Fruit fly (Drosophila melanogaster): ENCODE results near the gene RpL17.
A peak's percentile ranks its signal among the peaks of the same experiment; 100 is the strongest.

The RpL17 gene

DNA sequence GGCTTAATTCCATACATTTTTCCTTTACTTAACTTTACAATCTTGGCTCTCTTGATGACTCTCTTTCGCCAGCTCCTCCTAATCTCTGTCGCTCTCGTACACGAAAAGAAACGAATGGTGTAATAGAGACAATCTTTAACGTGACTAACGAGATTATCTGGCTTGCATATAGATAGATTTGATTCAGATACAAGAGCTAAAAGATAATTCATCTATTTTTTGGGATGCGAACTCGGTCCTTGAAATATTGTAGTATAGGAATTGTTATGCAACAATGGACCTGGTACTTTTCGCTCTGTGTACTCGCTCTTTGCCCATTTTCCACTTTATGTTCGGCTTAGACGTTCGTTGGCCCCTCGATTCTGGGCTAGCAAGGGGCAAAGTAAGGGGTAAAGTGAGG lies 32.7 kb downstream of the RpL17 start (continued):
- peak; percentile 70 for TF ChIP-seq CG13296 (GFP tag; optimal IDR thresholded peaks at IDR 0.05)
- peak; percentile 87 for TF ChIP-seq PHDP (tag; optimal IDR thresholded peaks at IDR 0.05)
- TF ChIP-seq CG2129 (GFP tag; IDR thresholded peaks at IDR 0.05; ENCODE audit: partially characterized antibody): no peak
- TF ChIP-seq CG10959 (GFP tag; IDR thresholded peaks at IDR 0.05): no peak
- TF ChIP-seq CG13424 (tag; optimal IDR thresholded peaks at IDR 0.05): peak; percentile 79
- peak; percentile 67 for TF ChIP-seq B-H1 (GFP tag; IDR thresholded peaks at IDR 0.05)
- TF ChIP-seq Dip2 (GFP tag; IDR thresholded peaks at IDR 0.05): no peak
- TF ChIP-seq CG4707 (GFP tag; optimal IDR thresholded peaks at IDR 0.05): peak; percentile 65
- TF ChIP-seq Pdp1 (GFP tag; optimal IDR thresholded peaks at IDR 0.05): peak; percentile 76 to 93
- TF ChIP-seq en (GFP tag; optimal IDR thresholded peaks at IDR 0.05): peak; percentile 49
- TF ChIP-seq CG1024 (GFP tag; IDR thresholded peaks at IDR 0.05): peak; percentile 34; the same call in 1 of the 2 replicates
- TF ChIP-seq Dip3 (GFP tag; optimal IDR thresholded peaks at IDR 0.05): peak; percentile 66
- TF ChIP-seq ind (GFP tag; optimal IDR thresholded peaks at IDR 0.05): peak; percentile 80
- peak; percentile 84 for TF ChIP-seq pb (GFP tag; optimal IDR thresholded peaks at IDR 0.05)
- peak; percentile 54 for TF ChIP-seq CG30431 (GFP tag; optimal IDR thresholded peaks at IDR 0.05)
- TF ChIP-seq ato (GFP tag; IDR thresholded peaks at IDR 0.05; ENCODE audit: partially characterized antibody): no peak
- peak; percentile 66 for TF ChIP-seq Dad (GFP tag; optimal IDR thresholded peaks at IDR 0.05)
- TF ChIP-seq Gug (GFP tag; IDR thresholded peaks at IDR 0.05): peak; percentile 53; the same call in 3 of the 4 replicates
- TF ChIP-seq CG10565 (GFP tag; optimal IDR thresholded peaks at IDR 0.05): no peak
- TF ChIP-seq CG4820 (GFP tag; optimal IDR thresholded peaks at IDR 0.05): peak; percentile 55
- peak; percentile 66 for TF ChIP-seq Atf3 (GFP tag; optimal IDR thresholded peaks at IDR 0.05)
- TF ChIP-seq Doc2 (GFP tag; IDR thresholded peaks at IDR 0.05): no peak
- peak; percentile 57 for TF ChIP-seq Bdp1 (GFP tag; optimal IDR thresholded peaks at IDR 0.05)
- peak; percentile 68 for TF ChIP-seq CG6683 (GFP tag; optimal IDR thresholded peaks at IDR 0.05)
- TF ChIP-seq nau (GFP tag; optimal IDR thresholded peaks at IDR 0.05): peak; percentile 59
- no peak for TF ChIP-seq yki (optimal IDR thresholded peaks at IDR 0.05)
- no peak; the same call in 2 of the 3 replicates for TF ChIP-seq CG11456 (GFP tag; IDR thresholded peaks at IDR 0.05)
- TF ChIP-seq sens (GFP tag): peak; percentile 96
- TF ChIP-seq fd64A (GFP tag; optimal IDR thresholded peaks at IDR 0.05): peak; percentile 54
- no peak for TF ChIP-seq gfzf (GFP tag; optimal IDR thresholded peaks at IDR 0.05)
- peak; percentile 51 for TF ChIP-seq CG5245 (GFP tag; optimal IDR thresholded peaks at IDR 0.05)
- TF ChIP-seq CG31365 (tag; optimal IDR thresholded peaks at IDR 0.05): peak; percentile 54
- peak; percentile 62 for TF ChIP-seq ewg (GFP tag; optimal IDR thresholded peaks at IDR 0.05)
- TF ChIP-seq CG43689 (GFP tag; IDR thresholded peaks at IDR 0.05): peak; percentile 38; the same call in 1 of the 2 replicates
- peak; percentile 47 for TF ChIP-seq NC2α (GFP tag; optimal IDR thresholded peaks at IDR 0.05)
- peak; percentile 60 for TF ChIP-seq maf-S (GFP tag; optimal IDR thresholded peaks at IDR 0.05)
- peak; percentile 65 for TF ChIP-seq CG15601 (tag; optimal IDR thresholded peaks at IDR 0.05)
- TF ChIP-seq trh (GFP tag; optimal IDR thresholded peaks at IDR 0.05): no peak
- TF ChIP-seq CG4404 (GFP tag; IDR thresholded peaks at IDR 0.05): peak; percentile 46
- TF ChIP-seq twi (tag; optimal IDR thresholded peaks at IDR 0.05): peak; percentile 40
- no peak for TF ChIP-seq Hey (tag; optimal IDR thresholded peaks at IDR 0.05)
- peak; percentile 69 for TF ChIP-seq Chrac-16 (GFP tag; optimal IDR thresholded peaks at IDR 0.05)
- TF ChIP-seq CG1832 (GFP tag; optimal IDR thresholded peaks at IDR 0.05): no peak
- peak; percentile 85 for TF ChIP-seq Oli (tag; optimal IDR thresholded peaks at IDR 0.05)
- TF ChIP-seq CG17359 (tag; optimal IDR thresholded peaks at IDR 0.05): peak; percentile 86
- peak; percentile 80 for TF ChIP-seq CG12071 (GFP tag; optimal IDR thresholded peaks at IDR 0.05)
- TF ChIP-seq sisA (GFP tag; IDR thresholded peaks at IDR 0.05): peak; percentile 71
- TF ChIP-seq CG9932 (GFP tag; IDR thresholded peaks at IDR 0.05): peak; percentile 49
- peak; percentile 74 for TF ChIP-seq trem (tag; optimal IDR thresholded peaks at IDR 0.05)
- TF ChIP-seq CG7786 (GFP tag; optimal IDR thresholded peaks at IDR 0.05): peak; percentile 83
- TF ChIP-seq tna (GFP tag; IDR thresholded peaks at IDR 0.05; ENCODE audit: partially characterized antibody): no peak
- 0 out of 2 replicates have a peak, but pooled peaks have one; percentile 38 for TF ChIP-seq dati (GFP tag; IDR thresholded peaks at IDR 0.05)

All from whole organism, embryonic.